Worm (Caenorhabditis elegans) whole organism, L1 larva: Measurements from ENCODE around the gene F32H5.3.

Source experiments
- alr-1 ChIP-seq: fragments of 200-800 bp; sonication (Bioruptor generic); optimal IDR thresholded peaks from 2 replicates; lab custom pipeline; 2018; ENCODE audit warnings: borderline replicate concordance, mild to moderate bottlenecking, missing genetic modification characterization, missing compliant biosample characterization
- ceh-88 ChIP-seq: fragments of 200-800 bp; sonication (Bioruptor generic); IDR thresholded peaks from 2 replicates; pipeline ENCODE4 v1.3.6; 2022; ENCODE audit warnings: missing genetic modification characterization, missing compliant biosample characterization
- nhr-28 ChIP-seq: fragments of 150-350 bp; optimal IDR thresholded peaks from 2 replicates; lab custom pipeline; 2014; ENCODE audit warnings: missing biosample characterization, missing genetic modification characterization
- snpc-4 ChIP-seq: fragments of 150-350 bp; optimal IDR thresholded peaks from 2 replicates; lab custom pipeline; 2014; ENCODE audit warnings: missing biosample characterization, missing genetic modification characterization
- sox-4 ChIP-seq: sonication (generic microtip); optimal IDR thresholded peaks from 2 replicates; lab custom pipeline; 2016; ENCODE audit warnings: missing genetic modification characterization, missing compliant biosample characterization
- sup-37 ChIP-seq: fragments of 200-800 bp; sonication (Bioruptor generic); optimal IDR thresholded peaks from 2 replicates; lab custom pipeline; 2018; ENCODE audit warnings: mild to moderate bottlenecking, missing genetic modification characterization, missing compliant biosample characterization
- unc-130 ChIP-seq: fragments of 150-350 bp; optimal IDR thresholded peaks from 2 replicates; lab custom pipeline; 2017; ENCODE audit warnings: missing biosample characterization, missing genetic modification characterization, inconsistent platforms

DNA sequence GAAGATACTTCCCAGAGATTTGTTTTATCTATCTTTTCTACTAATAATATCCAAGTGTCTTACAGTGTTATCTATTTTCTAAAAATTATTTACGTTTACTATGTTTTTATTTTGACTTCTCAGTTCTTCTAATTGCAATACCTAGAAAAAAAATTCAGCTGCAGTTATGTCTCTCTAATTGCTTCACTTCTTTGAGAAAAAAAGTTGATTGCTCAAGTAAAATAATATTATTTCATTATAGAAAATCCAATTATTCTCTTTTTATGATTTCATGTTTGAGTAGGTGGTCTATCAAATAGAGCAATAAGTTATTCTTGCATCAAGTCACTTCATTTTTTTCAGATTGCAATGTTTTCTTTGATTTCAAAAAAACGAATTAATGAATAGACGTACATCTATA, 7.4 kb downstream of the F32H5.3 start:
- TF ChIP-seq unc-130 (tag; lab: Kevin White, UChicago) (no peak), ceh-88 (GFP tag; lab: Robert Waterston, UW) (no peak), sup-37 (GFP tag; lab: Kevin White, UChicago) (no peak), sox-4 (tag; lab: Kevin White, UChicago) (no peak), snpc-4 (tag; lab: Kevin White, UChicago) (no peak), alr-1 (tag; lab: Kevin White, UChicago) (no peak), nhr-28 (tag; lab: Kevin White, UChicago) (no peak)
